Worm (Caenorhabditis elegans): ENCODE data around the gene R193.6.
A peak's percentile ranks its signal among the peaks of the same experiment; 100 is the strongest.

The R193.6 gene

ce11 chrX:1121575-1121974 is 27.0 kb upstream of the R193.6 start:
- TF ChIP-seq T22C8.4 (GFP tag; IDR thresholded peaks at IDR 0.05), result no peak
- no peak for TF ChIP-seq flt-1 (GFP tag; IDR thresholded peaks at IDR 0.05)

DNA sequence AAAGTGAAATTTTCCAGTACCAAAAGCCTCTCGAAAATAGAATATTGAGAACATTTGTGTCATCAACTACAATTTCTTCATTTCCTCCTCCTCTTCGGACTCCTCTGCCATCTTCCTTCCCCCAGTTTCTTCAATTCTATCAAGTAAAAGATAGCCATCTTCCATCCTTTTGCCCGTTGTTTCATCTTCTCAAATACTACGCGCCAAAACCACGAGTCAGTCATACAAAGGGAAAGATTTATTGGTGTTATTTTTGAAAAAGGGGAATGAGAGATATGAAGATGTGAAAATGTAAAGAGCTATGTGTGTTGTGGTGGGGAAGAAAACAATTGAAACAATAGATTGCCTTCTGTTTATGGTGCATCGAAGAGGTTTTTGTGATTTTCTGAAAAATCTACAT is 26.4 kb upstream of the R193.6 start:
- TF ChIP-seq ztf-23 (GFP tag; IDR thresholded peaks at IDR 0.05), result no peak
- TF ChIP-seq ztf-29 (GFP tag; IDR thresholded peaks at IDR 0.05), result no peak
- TF ChIP-seq cog-1 (tag; optimal IDR thresholded peaks at IDR 0.05), result no peak
- TF ChIP-seq tab-1 (GFP tag; IDR thresholded peaks at IDR 0.05), result no peak
- TF ChIP-seq T22C8.4 (GFP tag; IDR thresholded peaks at IDR 0.05), result no peak
- no peak for TF ChIP-seq ref-1 (GFP tag; conservative IDR thresholded peaks at IDR 0.05)
- TF ChIP-seq med-1 (GFP tag; optimal IDR thresholded peaks at IDR 0.05; ENCODE audit: insufficient read depth), result no peak
- TF ChIP-seq klf-2 (GFP tag; conservative IDR thresholded peaks at IDR 0.05), result no peak
- TF ChIP-seq flt-1 (GFP tag; IDR thresholded peaks at IDR 0.05), result no peak

ce11 chrX:1123471-1123870 is 25.1 kb upstream of the R193.6 start:
- TF ChIP-seq ref-1 (GFP tag; conservative IDR thresholded peaks at IDR 0.05) (no peak), flt-1 (GFP tag; IDR thresholded peaks at IDR 0.05) (no peak), T22C8.4 (GFP tag; IDR thresholded peaks at IDR 0.05) (no peak), med-1 (GFP tag; optimal IDR thresholded peaks at IDR 0.05; ENCODE audit: insufficient read depth) (no peak), ztf-23 (GFP tag; IDR thresholded peaks at IDR 0.05) (no peak), klf-2 (GFP tag; conservative IDR thresholded peaks at IDR 0.05) (no peak), tab-1 (GFP tag; IDR thresholded peaks at IDR 0.05) (no peak), cog-1 (tag; optimal IDR thresholded peaks at IDR 0.05) (no peak), ztf-29 (GFP tag; IDR thresholded peaks at IDR 0.05) (no peak)

DNA sequence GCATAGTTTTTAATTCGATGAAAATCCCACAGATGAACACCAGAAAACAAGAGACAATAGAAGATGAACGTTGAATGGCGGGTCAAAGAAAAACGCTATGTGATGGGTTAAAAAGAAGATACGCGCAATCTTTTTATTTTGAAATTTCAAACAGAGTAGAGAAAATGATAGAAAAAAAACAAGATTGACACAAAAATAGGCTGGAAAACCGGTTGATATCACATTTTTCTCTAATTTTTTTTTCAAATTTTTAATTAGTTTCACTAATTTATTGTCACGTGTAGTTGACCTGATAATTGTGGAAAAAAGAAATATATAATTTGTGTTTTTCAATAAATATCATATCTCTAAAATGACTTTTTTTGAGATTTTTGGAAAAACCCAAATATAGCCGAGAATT is 24.4 kb upstream of the R193.6 start, which contains the start of gene C05D9.9:
Gene C05D9.9, minus strand, starts transcription at position 101 of the 400 bp plus-strand sequence.
- TF ChIP-seq ztf-29 (GFP tag; IDR thresholded peaks at IDR 0.05), result no peak
- no peak for TF ChIP-seq med-1 (GFP tag; optimal IDR thresholded peaks at IDR 0.05; ENCODE audit: insufficient read depth)
- no peak for TF ChIP-seq ztf-23 (GFP tag; IDR thresholded peaks at IDR 0.05)
- TF ChIP-seq flt-1 (GFP tag; IDR thresholded peaks at IDR 0.05), result no peak
- TF ChIP-seq ref-1 (GFP tag; conservative IDR thresholded peaks at IDR 0.05), result no peak
- no peak for TF ChIP-seq klf-2 (GFP tag; conservative IDR thresholded peaks at IDR 0.05)
- no peak for TF ChIP-seq tab-1 (GFP tag; IDR thresholded peaks at IDR 0.05)
- no peak for TF ChIP-seq T22C8.4 (GFP tag; IDR thresholded peaks at IDR 0.05)
- no peak for TF ChIP-seq cog-1 (tag; optimal IDR thresholded peaks at IDR 0.05)

DNA sequence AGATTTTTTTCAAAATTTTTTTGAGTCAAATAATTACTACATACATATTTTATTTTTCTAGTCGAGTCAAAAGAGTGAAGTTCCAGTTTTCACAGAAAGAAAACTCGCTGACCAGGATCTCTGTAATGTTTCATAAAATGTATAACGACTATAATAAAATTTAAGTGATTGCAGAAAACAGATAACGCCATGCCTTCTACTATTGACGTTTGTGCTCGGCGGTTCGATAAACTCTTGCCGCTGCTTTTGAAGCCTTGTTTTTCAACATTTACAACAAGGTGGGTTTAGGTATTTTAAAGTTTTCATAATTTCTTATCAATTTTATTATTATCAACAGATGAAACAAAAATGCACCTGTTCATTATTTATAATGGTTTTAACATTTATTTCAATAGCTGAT is 23.2 kb upstream of the R193.6 start, which contains the start of gene lmp-2:
Gene lmp-2, plus strand, starts transcription at position 190 of the 400 bp plus-strand sequence.
- TF ChIP-seq T22C8.4 (GFP tag; IDR thresholded peaks at IDR 0.05) (no peak), med-1 (GFP tag; optimal IDR thresholded peaks at IDR 0.05; ENCODE audit: insufficient read depth) (no peak), ztf-23 (GFP tag; IDR thresholded peaks at IDR 0.05) (no peak), tab-1 (GFP tag; IDR thresholded peaks at IDR 0.05) (no peak), cog-1 (tag; optimal IDR thresholded peaks at IDR 0.05) (no peak), ref-1 (GFP tag; conservative IDR thresholded peaks at IDR 0.05) (no peak), klf-2 (GFP tag; conservative IDR thresholded peaks at IDR 0.05) (no peak), ztf-29 (GFP tag; IDR thresholded peaks at IDR 0.05) (no peak), flt-1 (GFP tag; IDR thresholded peaks at IDR 0.05) (no peak)

- no peak for TF ChIP-seq ztf-29 (GFP tag; IDR thresholded peaks at IDR 0.05)
- TF ChIP-seq klf-2 (GFP tag; conservative IDR thresholded peaks at IDR 0.05), result no peak
- TF ChIP-seq cog-1 (tag; optimal IDR thresholded peaks at IDR 0.05), result no peak
- TF ChIP-seq tab-1 (GFP tag; IDR thresholded peaks at IDR 0.05), result no peak
- TF ChIP-seq med-1 (GFP tag; optimal IDR thresholded peaks at IDR 0.05; ENCODE audit: insufficient read depth), result no peak
- TF ChIP-seq flt-1 (GFP tag; IDR thresholded peaks at IDR 0.05), result no peak
- no peak for TF ChIP-seq ref-1 (GFP tag; conservative IDR thresholded peaks at IDR 0.05)
- no peak for TF ChIP-seq ztf-23 (GFP tag; IDR thresholded peaks at IDR 0.05)
- no peak for TF ChIP-seq T22C8.4 (GFP tag; IDR thresholded peaks at IDR 0.05)
These were observed 22.4 kb upstream of the R193.6 start for ce11 chrX:1126207-1126606.

ce11 chrX:1128503-1129036 is 20.0 kb upstream of the R193.6 start, which contains the start of gene snx-1:
Gene snx-1 (plus strand): TSS chrX:1128986.
- TF ChIP-seq klf-2 (GFP tag; conservative IDR thresholded peaks at IDR 0.05) (no peak), flt-1 (GFP tag; IDR thresholded peaks at IDR 0.05) (peak; percentile 52; the same call in 1 of the 2 replicates)

DNA sequence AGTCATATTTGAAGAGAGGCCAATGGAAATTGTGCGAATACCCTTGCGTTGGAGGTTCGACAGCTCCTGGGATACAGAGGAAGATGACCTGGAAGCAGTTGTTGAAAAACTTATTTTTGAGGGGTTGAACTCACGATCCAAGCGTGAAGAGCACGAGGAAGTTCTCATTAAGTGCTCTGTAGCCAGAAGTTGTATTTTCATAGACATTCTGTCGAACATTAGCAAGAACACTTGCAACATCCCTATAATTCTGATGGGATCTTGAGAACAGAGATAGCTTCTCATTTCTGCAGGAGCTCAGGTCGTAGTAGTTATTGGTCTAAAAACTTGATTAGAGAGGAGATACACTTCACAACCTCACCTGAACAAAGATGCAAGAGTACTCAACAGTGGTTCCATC is 7.0 kb upstream of the R193.6 start:
- TF ChIP-seq ref-1 (GFP tag; conservative IDR thresholded peaks at IDR 0.05) (no peak), ztf-29 (GFP tag; IDR thresholded peaks at IDR 0.05) (no peak), flt-1 (GFP tag; IDR thresholded peaks at IDR 0.05) (no peak), tab-1 (GFP tag; IDR thresholded peaks at IDR 0.05) (no peak)

DNA sequence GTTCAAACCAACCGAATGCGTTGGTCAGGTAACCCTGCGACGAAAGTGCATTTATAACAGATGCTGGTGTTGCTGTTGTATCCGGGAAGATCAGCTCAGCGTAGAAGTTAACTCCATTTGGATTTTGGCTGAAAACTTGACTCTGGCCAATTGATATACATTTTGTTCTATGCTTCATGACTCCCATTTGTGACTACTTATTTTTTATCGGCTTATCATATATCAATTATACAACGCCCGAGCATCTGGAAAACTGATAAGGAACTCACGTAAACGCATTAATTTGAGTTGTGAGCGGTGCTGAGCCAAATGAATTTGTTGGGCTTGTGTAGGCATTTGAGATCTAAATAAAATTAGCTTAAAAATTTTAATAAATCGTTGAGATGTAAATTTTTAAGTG is 1.2 kb upstream of the R193.6 start:
- TF ChIP-seq ref-1 (GFP tag; conservative IDR thresholded peaks at IDR 0.05), result no peak
- TF ChIP-seq med-1 (GFP tag; optimal IDR thresholded peaks at IDR 0.05; ENCODE audit: insufficient read depth), result no peak
- no peak for TF ChIP-seq tab-1 (GFP tag; IDR thresholded peaks at IDR 0.05)
- no peak for TF ChIP-seq flt-1 (GFP tag; IDR thresholded peaks at IDR 0.05)
- no peak for TF ChIP-seq ztf-23 (GFP tag; IDR thresholded peaks at IDR 0.05)
- TF ChIP-seq T22C8.4 (GFP tag; IDR thresholded peaks at IDR 0.05), result no peak
- no peak for TF ChIP-seq klf-2 (GFP tag; conservative IDR thresholded peaks at IDR 0.05)
- TF ChIP-seq cog-1 (tag; optimal IDR thresholded peaks at IDR 0.05), result no peak
- TF ChIP-seq ztf-29 (GFP tag; IDR thresholded peaks at IDR 0.05), result no peak

ce11 chrX:1154648-1155047 is 6.1 kb downstream of the R193.6 start, which contains the start of gene R193.1:
Gene R193.1 (plus strand): TSS chrX:1154948.
- no peak for TF ChIP-seq flt-1 (GFP tag; IDR thresholded peaks at IDR 0.05)
- TF ChIP-seq cog-1 (tag; optimal IDR thresholded peaks at IDR 0.05), result no peak
- no peak for TF ChIP-seq T22C8.4 (GFP tag; IDR thresholded peaks at IDR 0.05)
- no peak for TF ChIP-seq klf-2 (GFP tag; conservative IDR thresholded peaks at IDR 0.05)
- TF ChIP-seq med-1 (GFP tag; optimal IDR thresholded peaks at IDR 0.05; ENCODE audit: insufficient read depth), result no peak
- TF ChIP-seq ztf-29 (GFP tag; IDR thresholded peaks at IDR 0.05), result no peak
- no peak for TF ChIP-seq ref-1 (GFP tag; conservative IDR thresholded peaks at IDR 0.05)
- TF ChIP-seq ztf-23 (GFP tag; IDR thresholded peaks at IDR 0.05), result no peak
- no peak for TF ChIP-seq tab-1 (GFP tag; IDR thresholded peaks at IDR 0.05)
